Worm (Caenorhabditis elegans) whole organism, early embryonic: ENCODE data around the gene Y46G5A.18.

ENCODE experiments used
- B0310.2 ChIP-seq: sonication (generic microtip); optimal IDR thresholded peaks from 2 replicates; lab custom pipeline; 2016; ENCODE audit warnings: mild to moderate bottlenecking, missing genetic modification characterization, missing compliant biosample characterization
- F13C5.2 ChIP-seq: sonication (generic microtip); optimal IDR thresholded peaks from 2 replicates; lab custom pipeline; 2017; ENCODE audit warnings: mild to moderate bottlenecking, missing genetic modification characterization, inconsistent platforms, missing compliant biosample characterization
- aly-1 ChIP-seq: sonication (generic microtip); optimal IDR thresholded peaks from 2 replicates; lab custom pipeline; 2016; ENCODE audit warnings: missing genetic modification characterization, missing compliant biosample characterization
- ama-1 ChIP-seq: fragments of 150-350 bp; optimal IDR thresholded peaks from 2 replicates; lab custom pipeline; 2014
- ceh-13 ChIP-seq: fragments of 200-800 bp; sonication (Bioruptor generic); optimal IDR thresholded peaks from 2 replicates; lab custom pipeline; 2018; ENCODE audit warnings: mild to moderate bottlenecking, missing genetic modification characterization, missing compliant biosample characterization
- ceh-36 ChIP-seq: sonication (generic microtip); optimal IDR thresholded peaks from 2 replicates; lab custom pipeline; 2016; ENCODE audit warnings: missing genetic modification characterization, inconsistent platforms, missing compliant biosample characterization
- ets-7 ChIP-seq: sonication (generic microtip); optimal IDR thresholded peaks from 2 replicates; lab custom pipeline; 2016; ENCODE audit warnings: missing genotype, missing genetic modification characterization, missing compliant biosample characterization
- flt-1 ChIP-seq: fragments of 200-800 bp; sonication (Bioruptor generic); IDR thresholded peaks from 2 replicates; pipeline ENCODE4 v1.3.6; 2022; ENCODE audit warnings: missing genetic modification characterization, missing compliant biosample characterization
- hmbx-1 ChIP-seq: sonication (generic microtip); optimal IDR thresholded peaks from 2 replicates; lab custom pipeline; 2016; ENCODE audit warnings: mild to moderate bottlenecking, missing genetic modification characterization, missing compliant biosample characterization
- hmg-4 ChIP-seq: fragments of 200-800 bp; sonication (Bioruptor generic); optimal IDR thresholded peaks from 2 replicates; lab custom pipeline; 2018; ENCODE audit warnings: mild to moderate bottlenecking, missing genetic modification characterization, missing compliant biosample characterization
- hnd-1 ChIP-seq: sonication (generic microtip); optimal IDR thresholded peaks from 2 replicates; lab custom pipeline; 2016; ENCODE audit warnings: missing genetic modification characterization, missing compliant biosample characterization
- pes-1 ChIP-seq: fragments of 200-800 bp; sonication (Bioruptor generic); IDR thresholded peaks from 2 replicates; pipeline ENCODE4 v1.3.6; 2022; ENCODE audit warnings: missing genetic modification reagents, missing genetic modification characterization, missing compliant biosample characterization
- scrt-1 ChIP-seq: fragments of 200-800 bp; sonication (Bioruptor generic); IDR thresholded peaks from 2 replicates; pipeline ENCODE4 v1.3.6; 2022; ENCODE audit warnings: missing genetic modification characterization, missing compliant biosample characterization
- sea-1 ChIP-seq: fragments of 200-800 bp; sonication (Bioruptor generic); conservative IDR thresholded peaks from 2 replicates; pipeline ENCODE4 v1.3.6; 2022; ENCODE audit warnings: missing genetic modification characterization, missing compliant biosample characterization
- tbx-11 ChIP-seq: fragments of 200-800 bp; sonication (Bioruptor generic); IDR thresholded peaks from 2 replicates; pipeline ENCODE4 v1.3.6; 2022; ENCODE audit warnings: missing genetic modification characterization, missing compliant biosample characterization
- tbx-37 ChIP-seq: fragments of 200-800 bp; sonication (Bioruptor generic); conservative IDR thresholded peaks from 2 replicates; pipeline ENCODE4 v1.3.6; 2022; ENCODE audit warnings: missing genetic modification reagents, missing genetic modification characterization, missing compliant biosample characterization
- tra-4 ChIP-seq: sonication (generic microtip); optimal IDR thresholded peaks from 2 replicates; lab custom pipeline; 2017; ENCODE audit warnings: missing genetic modification characterization, missing compliant biosample characterization

Y46G5A.18 gene

DNA sequence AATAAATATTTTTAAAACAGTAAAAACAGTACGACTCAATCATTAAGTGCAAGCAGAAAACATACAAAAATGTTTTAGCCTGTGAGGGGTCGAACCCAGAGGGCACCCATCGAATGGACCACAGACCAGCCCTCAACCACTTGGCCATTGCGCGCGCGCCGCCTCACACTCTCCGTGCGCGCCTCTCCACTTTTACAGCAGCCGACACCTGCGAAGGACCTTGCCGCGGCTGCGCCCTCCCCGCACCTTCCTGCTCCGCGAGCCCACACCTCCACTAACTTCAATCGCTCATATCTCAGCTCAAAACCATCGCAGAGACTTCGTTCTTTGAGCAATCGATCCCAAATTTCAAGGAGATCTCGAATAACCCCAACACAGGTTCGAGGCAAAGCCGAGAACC lies 26.7 kb downstream of the Y46G5A.18 start:
- TF ChIP-seq flt-1: peak; percentile 36; the same call in 1 of the 2 replicates
- 0 out of 2 replicates have a peak, but pooled peaks have one; percentile 13 for TF ChIP-seq sea-1

DNA sequence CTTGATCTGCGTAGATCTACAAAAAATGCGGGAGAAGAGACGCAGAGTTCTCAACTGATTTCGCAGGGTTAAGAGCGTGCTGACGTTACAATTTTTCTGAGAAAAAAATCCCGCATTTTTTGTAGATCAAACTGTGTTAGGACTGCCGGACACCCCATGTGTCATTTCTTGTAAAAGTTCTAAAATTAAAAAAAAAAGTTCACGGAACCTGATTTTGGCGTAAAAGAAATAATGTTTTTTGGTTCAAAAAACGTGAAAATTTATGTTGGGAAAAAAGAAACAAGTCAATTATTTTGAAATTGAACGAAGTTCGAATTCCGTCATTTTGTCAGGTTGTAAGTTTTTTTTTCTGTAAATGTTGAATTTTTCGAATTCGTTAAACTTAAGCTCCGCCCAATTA lies 28.7 kb downstream of the Y46G5A.18 start, which contains the start of gene Y46G5A.34:
Gene Y46G5A.34, plus strand, starts transcription at position 301 of the 400 bp plus-strand sequence.
- TF ChIP-seq flt-1 (no peak), ceh-13 (GFP tag; lab: Kevin White, UChicago) (no peak), scrt-1 (GFP tag; lab: Robert Waterston, UW) (no peak), aly-1 (tag; lab: Kevin White, UChicago) (no peak), tra-4 (tag; lab: Kevin White, UChicago) (no peak), pes-1 (GFP tag; lab: Robert Waterston, UW) (no peak), hmbx-1 (tag; lab: Kevin White, UChicago) (no peak), hmg-4 (GFP tag; lab: Kevin White, UChicago) (no peak), sea-1 (no peak), ama-1 (lab: Kevin White, UChicago) (no peak), ceh-36 (no peak), tbx-37 (GFP tag; lab: Robert Waterston, UW) (no peak), ets-7 (tag; lab: Kevin White, UChicago) (no peak), tbx-11 (GFP tag; lab: Robert Waterston, UW) (no peak), B0310.2 (tag; lab: Kevin White, UChicago) (no peak)

DNA sequence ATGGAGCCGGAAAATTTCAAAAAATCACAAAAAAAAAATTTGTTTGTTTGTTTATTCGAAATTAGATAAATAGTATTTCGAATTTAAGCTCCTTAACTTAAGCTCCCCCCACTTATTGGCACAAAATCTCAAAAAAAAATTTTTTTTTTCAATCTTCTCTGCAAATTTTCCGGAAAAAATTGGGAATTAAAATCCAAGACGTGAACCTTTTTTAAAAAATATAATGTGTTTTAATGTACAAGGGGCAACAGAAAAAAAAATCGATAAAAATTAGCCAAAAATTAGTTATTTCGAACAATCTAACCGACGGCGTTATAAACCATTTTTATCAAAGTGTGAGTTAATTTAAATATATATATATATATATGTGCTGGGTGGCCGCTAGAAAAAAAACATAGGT lies 30.7 kb downstream of the Y46G5A.18 start, which contains the start of gene Y46G5A.14:
Gene Y46G5A.14, plus strand, starts transcription at position 301 of the 400 bp plus-strand sequence.
- TF ChIP-seq B0310.2 (tag; lab: Kevin White, UChicago) (no peak), ceh-36 (no peak), tbx-11 (GFP tag; lab: Robert Waterston, UW) (no peak), tbx-37 (GFP tag; lab: Robert Waterston, UW) (no peak), ceh-13 (GFP tag; lab: Kevin White, UChicago) (no peak), scrt-1 (GFP tag; lab: Robert Waterston, UW) (no peak), ama-1 (lab: Kevin White, UChicago) (no peak), F13C5.2 (tag; lab: Kevin White, UChicago) (no peak), sea-1 (no peak), hnd-1 (tag; lab: Kevin White, UChicago) (no peak), tra-4 (tag; lab: Kevin White, UChicago) (no peak), pes-1 (GFP tag; lab: Robert Waterston, UW) (no peak)

DNA sequence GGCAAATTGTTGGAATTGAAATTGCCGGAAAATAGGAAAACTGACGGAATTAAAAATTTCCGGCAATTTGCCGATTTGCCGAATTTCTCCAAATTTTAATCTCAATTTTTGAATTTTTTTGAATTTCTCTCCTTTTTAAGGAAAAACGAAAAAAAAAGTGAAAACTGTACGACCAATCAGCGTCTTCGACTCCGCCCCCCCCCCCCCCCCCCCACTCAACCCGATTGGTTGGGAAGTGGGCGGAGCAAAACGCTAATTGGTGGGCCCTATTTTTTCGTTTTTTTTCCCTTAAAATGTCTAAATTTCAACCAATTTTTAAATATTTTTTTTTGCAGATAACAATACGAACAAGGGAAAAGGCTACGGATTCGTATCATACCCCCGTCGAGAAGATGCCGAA lies 35.1 kb downstream of the Y46G5A.18 start:
- TF ChIP-seq hmg-4 (GFP tag; lab: Kevin White, UChicago) (no peak), flt-1 (no peak), tbx-37 (GFP tag; lab: Robert Waterston, UW) (no peak), tbx-11 (GFP tag; lab: Robert Waterston, UW) (no peak), F13C5.2 (tag; lab: Kevin White, UChicago) (no peak), ceh-36 (no peak)

DNA sequence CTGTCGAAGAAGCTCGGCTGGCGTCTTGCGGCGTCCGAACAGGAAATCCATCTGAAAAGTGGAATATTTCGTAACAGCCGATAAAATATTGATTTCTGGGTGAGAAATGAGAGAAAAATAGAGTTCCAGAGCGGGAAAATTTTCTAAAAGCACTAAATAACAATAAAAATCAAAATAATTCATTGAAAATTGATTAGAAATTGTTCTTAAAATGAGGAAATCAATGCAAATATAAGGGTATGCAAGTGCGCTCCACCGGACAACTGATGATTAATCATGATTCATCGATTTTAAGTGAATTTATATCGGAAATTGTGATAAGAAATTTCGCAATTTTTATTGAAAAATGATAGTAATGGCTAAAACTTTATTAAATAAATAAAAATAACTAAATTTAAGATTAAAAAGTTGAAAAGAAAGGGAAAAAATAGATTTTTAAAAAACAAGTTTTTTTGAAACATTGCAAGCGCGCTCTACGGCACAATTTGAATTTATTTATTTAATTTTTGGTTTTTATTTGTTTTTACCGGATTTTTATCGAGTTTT lies 36.8 kb downstream of the Y46G5A.18 start, which contains the start of the genes vps-2 and tiar-2:
Gene vps-2, minus strand, starts transcription at position 51 of the 546 bp plus-strand sequence.
Gene tiar-2, plus strand, starts transcription at position 520 of the 546 bp plus-strand sequence.
- peak; percentile 30 for TF ChIP-seq F13C5.2 (tag; lab: Kevin White, UChicago)
- no peak for TF ChIP-seq pes-1 (GFP tag; lab: Robert Waterston, UW)

DNA sequence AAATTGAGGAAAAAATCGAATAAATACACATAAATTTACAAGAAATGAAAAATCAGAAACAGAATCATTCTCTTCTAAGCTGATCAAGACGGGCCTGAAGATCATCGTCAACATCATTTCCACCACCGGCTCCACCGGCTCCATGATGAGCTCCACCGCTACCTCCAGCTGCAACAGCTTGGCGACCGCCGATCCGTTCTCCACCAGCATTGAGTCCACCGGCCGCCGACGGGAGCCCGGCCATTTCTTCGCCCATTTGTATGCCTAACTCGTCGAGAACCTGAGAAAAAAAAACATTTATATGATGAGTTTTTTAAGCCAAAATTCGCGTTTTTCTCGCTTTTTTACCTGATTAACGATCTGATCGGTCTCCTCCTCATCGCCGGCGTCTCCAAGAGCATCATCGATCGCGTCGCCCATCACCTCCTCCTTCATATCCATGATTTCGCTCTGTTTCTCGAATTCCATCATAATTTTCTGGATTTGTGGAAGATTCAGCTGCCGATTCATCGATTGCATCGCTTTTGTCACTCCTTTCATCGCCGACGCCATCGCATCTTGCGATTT lies 37.7 kb downstream of the Y46G5A.18 start:
- no peak for TF ChIP-seq tbx-37 (GFP tag; lab: Robert Waterston, UW)
- TF ChIP-seq ceh-36: no peak
- no peak for TF ChIP-seq ets-7 (tag; lab: Kevin White, UChicago)
- TF ChIP-seq F13C5.2 (tag; lab: Kevin White, UChicago): no peak
- no peak for TF ChIP-seq tra-4 (tag; lab: Kevin White, UChicago)
- TF ChIP-seq flt-1: no peak
- TF ChIP-seq B0310.2 (tag; lab: Kevin White, UChicago): no peak
- no peak for TF ChIP-seq scrt-1 (GFP tag; lab: Robert Waterston, UW)
- TF ChIP-seq hnd-1 (tag; lab: Kevin White, UChicago): no peak

DNA sequence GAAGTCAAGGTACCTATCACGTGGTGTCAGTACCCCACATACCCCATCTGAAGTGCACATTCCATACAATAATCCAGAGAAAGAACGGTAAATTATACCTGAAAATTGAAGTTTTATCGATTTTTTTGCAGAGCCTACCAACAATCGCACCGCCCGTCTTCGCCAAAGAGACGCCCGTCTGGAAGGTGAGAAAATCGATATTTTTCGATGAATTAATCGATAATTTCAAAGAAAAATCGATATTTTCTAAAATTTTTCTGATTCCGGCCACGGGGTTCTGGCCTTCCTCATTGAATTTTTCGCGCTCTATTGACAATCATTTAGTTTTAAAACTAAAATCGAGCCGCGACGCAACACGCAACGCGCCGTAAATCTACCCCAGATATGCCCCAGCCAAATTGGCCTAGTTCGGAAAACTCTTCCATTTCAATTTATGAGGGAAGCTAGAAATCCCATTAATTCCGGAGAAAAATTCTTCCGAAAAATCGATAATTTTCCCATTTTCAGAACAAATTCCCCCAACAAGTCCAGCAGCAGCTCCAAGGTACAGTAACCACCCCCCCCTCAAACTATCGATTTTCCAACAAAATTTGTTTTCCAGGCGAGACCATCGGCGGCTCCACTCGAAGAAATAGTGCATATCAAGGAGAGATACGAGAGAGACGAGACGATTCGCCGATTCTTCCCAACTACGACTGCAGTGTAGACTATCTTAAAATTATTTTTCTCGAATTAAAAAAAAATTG lies 38.4 kb downstream of the Y46G5A.18 start:
- TF ChIP-seq ceh-13 (GFP tag; lab: Kevin White, UChicago) (no peak), pes-1 (GFP tag; lab: Robert Waterston, UW) (peak; percentile 51; the same call in 1 of the 2 replicates), tbx-37 (GFP tag; lab: Robert Waterston, UW) (no peak), hmbx-1 (tag; lab: Kevin White, UChicago) (no peak)

DNA sequence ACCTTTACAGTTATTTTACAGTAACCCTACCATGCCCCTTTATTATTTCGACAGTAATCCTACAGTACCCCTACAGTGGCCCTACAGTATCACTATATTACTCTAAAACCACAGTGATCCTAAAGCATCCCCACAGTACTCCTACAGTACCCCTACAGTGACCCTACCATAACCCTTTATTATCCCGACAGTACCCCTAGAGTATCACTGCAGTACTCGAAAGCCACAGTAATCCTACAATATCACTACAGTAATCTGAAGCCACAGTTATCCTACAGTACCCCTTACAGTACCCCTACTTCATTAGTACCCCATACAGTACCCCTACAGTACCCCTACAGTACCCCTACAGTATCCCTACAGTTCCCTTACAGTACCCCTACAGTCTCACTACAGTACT lies 40.6 kb downstream of the Y46G5A.18 start:
- TF ChIP-seq tbx-11 (GFP tag; lab: Robert Waterston, UW) (no peak), tra-4 (tag; lab: Kevin White, UChicago) (no peak), scrt-1 (GFP tag; lab: Robert Waterston, UW) (no peak), hmbx-1 (tag; lab: Kevin White, UChicago) (no peak), tbx-37 (GFP tag; lab: Robert Waterston, UW) (no peak), ceh-13 (GFP tag; lab: Kevin White, UChicago) (no peak), ceh-36 (no peak), F13C5.2 (tag; lab: Kevin White, UChicago) (no peak), ets-7 (tag; lab: Kevin White, UChicago) (no peak), hnd-1 (tag; lab: Kevin White, UChicago) (no peak), pes-1 (GFP tag; lab: Robert Waterston, UW) (no peak), aly-1 (tag; lab: Kevin White, UChicago) (no peak), hmg-4 (GFP tag; lab: Kevin White, UChicago) (no peak), ama-1 (lab: Kevin White, UChicago) (no peak), B0310.2 (tag; lab: Kevin White, UChicago) (no peak), sea-1 (no peak), flt-1 (no peak)
